Fruit fly (Drosophila melanogaster): ENCODE results near the gene CG6793.

CG6793 gene

DNA sequence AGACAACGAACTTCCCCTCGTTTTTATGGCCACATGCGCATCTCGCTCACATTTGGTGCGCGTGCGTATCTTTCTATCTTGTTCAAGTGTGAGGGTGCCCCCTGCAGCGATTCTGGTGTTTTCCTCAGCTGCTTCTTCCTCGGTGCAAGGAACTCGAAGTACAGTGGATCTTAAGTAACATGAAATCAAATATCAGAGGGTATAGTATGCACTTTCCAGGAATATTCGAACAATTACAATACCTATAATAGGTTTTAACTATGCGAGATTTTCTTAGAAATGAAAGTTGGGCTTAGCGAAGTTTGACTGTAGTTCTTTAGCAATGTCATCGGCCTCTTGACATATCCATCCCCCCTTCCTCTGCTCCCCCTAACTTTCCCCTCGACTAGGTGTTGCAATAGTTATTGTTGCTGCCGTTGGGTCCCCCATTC lies 20.6 kb downstream of the CG6793 start (continued):
- peak; percentile 55 for TF ChIP-seq CG14710 (tag; optimal IDR thresholded peaks at IDR 0.05)
- TF ChIP-seq Neu2 (GFP tag; optimal IDR thresholded peaks at IDR 0.05; ENCODE audit: borderline replicate concordance): no peak
- TF ChIP-seq Atf3 (GFP tag; optimal IDR thresholded peaks at IDR 0.05): peak; percentile 52
- TF ChIP-seq Lhr (GFP tag; optimal IDR thresholded peaks at IDR 0.05): peak; percentile 27
- TF ChIP-seq Mes4 (GFP tag; optimal IDR thresholded peaks at IDR 0.05): no peak
- peak; percentile 60 for TF ChIP-seq CG15601 (tag; optimal IDR thresholded peaks at IDR 0.05)
- TF ChIP-seq row (GFP tag; IDR thresholded peaks at IDR 0.05): peak; percentile 78
- peak; percentile 17 for TF ChIP-seq bab2 (GFP tag; optimal IDR thresholded peaks at IDR 0.05)
- no peak for TF ChIP-seq eyg (GFP tag; optimal IDR thresholded peaks at IDR 0.05)
- TF ChIP-seq CG6272 (GFP tag; IDR thresholded peaks at IDR 0.05): no peak
- TF ChIP-seq sima (GFP tag; optimal IDR thresholded peaks at IDR 0.05): no peak
- no peak for TF ChIP-seq mld (GFP tag; IDR thresholded peaks at IDR 0.05; ENCODE audit: partially characterized antibody)
- no peak for TF ChIP-seq CG4282 (GFP tag; optimal IDR thresholded peaks at IDR 0.05)
- peak; percentile 46 for TF ChIP-seq CG8290 (GFP tag; optimal IDR thresholded peaks at IDR 0.05)
- no peak for TF ChIP-seq CG8290 (tag; optimal IDR thresholded peaks at IDR 0.05)
- TF ChIP-seq CG13287 (GFP tag; IDR thresholded peaks at IDR 0.05; ENCODE audit: partially characterized antibody): no peak
- TF ChIP-seq bsh (GFP tag; optimal IDR thresholded peaks at IDR 0.05): peak; percentile 49 to 80
- TF ChIP-seq CG15514 (GFP tag; optimal IDR thresholded peaks at IDR 0.05): no peak
- TF ChIP-seq CG8388 (GFP tag; optimal IDR thresholded peaks at IDR 0.05): peak; percentile 61
- TF ChIP-seq CG14014 (GFP tag; IDR thresholded peaks at IDR 0.05): no peak
- TF ChIP-seq CG9817 (tag; optimal IDR thresholded peaks at IDR 0.05): no peak
- TF ChIP-seq CG2199 (GFP tag; IDR thresholded peaks at IDR 0.05): 0 out of 3 replicates have a peak, but pooled peaks have one; percentile 53
- no peak for TF ChIP-seq HLH54F (GFP tag; optimal IDR thresholded peaks at IDR 0.05)
- peak; percentile 48 for TF ChIP-seq onecut (GFP tag; IDR thresholded peaks at IDR 0.05)
- peak; percentile 26 for TF ChIP-seq CG5245 (GFP tag; optimal IDR thresholded peaks at IDR 0.05)
- TF ChIP-seq Fer1 (GFP tag; optimal IDR thresholded peaks at IDR 0.05): no peak
- TF ChIP-seq CG4707 (GFP tag; optimal IDR thresholded peaks at IDR 0.05): peak; percentile 22
- peak; percentile 2 for TF ChIP-seq ind (GFP tag; optimal IDR thresholded peaks at IDR 0.05)
- no peak; the same call in 1 of the 2 replicates for TF ChIP-seq ro (GFP tag; IDR thresholded peaks at IDR 0.05)
- TF ChIP-seq gsb-n (tag; optimal IDR thresholded peaks at IDR 0.05): peak; percentile 64
- no peak for TF ChIP-seq rib (GFP tag; IDR thresholded peaks at IDR 0.05)
- peak; percentile 41 for TF ChIP-seq tap (tag; optimal IDR thresholded peaks at IDR 0.05)
- peak; percentile 34 for TF ChIP-seq CoRest (tag; optimal IDR thresholded peaks at IDR 0.05)
- no peak for TF ChIP-seq Jarid2 (GFP tag; optimal IDR thresholded peaks at IDR 0.05)
- no peak for TF ChIP-seq CG15011 (GFP tag; optimal IDR thresholded peaks at IDR 0.05)
- TF ChIP-seq CG4328 (GFP tag; optimal IDR thresholded peaks at IDR 0.05): peak; percentile 9
- peak; percentile 16 for TF ChIP-seq Myb (GFP tag; optimal IDR thresholded peaks at IDR 0.05)
- no peak for TF ChIP-seq fru (optimal IDR thresholded peaks at IDR 0.05)
- TF ChIP-seq CkIIα-i1 (GFP tag; IDR thresholded peaks at IDR 0.05): no peak
- TF ChIP-seq abd-A (tag; optimal IDR thresholded peaks at IDR 0.05): no peak
- no peak for TF ChIP-seq CG9215 (GFP tag; IDR thresholded peaks at IDR 0.05)
- TF ChIP-seq CG13424 (tag; optimal IDR thresholded peaks at IDR 0.05): peak; percentile 47
- TF ChIP-seq danr (GFP tag; IDR thresholded peaks at IDR 0.05): no peak
- peak; percentile 54; the same call in 1 of the 2 replicates for TF ChIP-seq Gsc (GFP tag; IDR thresholded peaks at IDR 0.05)
- no peak for TF ChIP-seq Ada2b (GFP tag; IDR thresholded peaks at IDR 0.05)
- TF ChIP-seq CG4820 (GFP tag; optimal IDR thresholded peaks at IDR 0.05): peak; percentile 57
- TF ChIP-seq tna (GFP tag; IDR thresholded peaks at IDR 0.05; ENCODE audit: partially characterized antibody): no peak
- TF ChIP-seq CG17328 (GFP tag; IDR thresholded peaks at IDR 0.05): peak; percentile 84
- TF ChIP-seq usp (GFP tag; optimal IDR thresholded peaks at IDR 0.05): no peak
- TF ChIP-seq Rx (GFP tag; IDR thresholded peaks at IDR 0.05): 0 out of 2 replicates have a peak, but pooled peaks have one; percentile 37
- TF ChIP-seq ERR (GFP tag; optimal IDR thresholded peaks at IDR 0.05): no peak
- TF ChIP-seq Mad (GFP tag; optimal IDR thresholded peaks at IDR 0.05): no peak
